Fruit fly (Drosophila melanogaster) whole organism, embryonic: ENCODE results near the gene CG32099.

Experiments
- Atf6 ChIP-seq: fragments of 200-800 bp; sonication (Bioruptor generic); IDR thresholded peaks from 2 replicates; pipeline ENCODE4 v1.3.6; 2022; ENCODE audit warnings: missing biosample characterization, missing genetic modification characterization
- Bgb ChIP-seq: fragments of 200-800 bp; sonication (Bioruptor generic); IDR thresholded peaks from 2 replicates; pipeline ENCODE4 v1.3.6; 2022; ENCODE audit warnings: missing biosample characterization, missing genetic modification characterization; ENCODE audit not compliant: partially characterized antibody
- Bteb2 ChIP-seq: fragments of 200-800 bp; sonication (Bioruptor generic); optimal IDR thresholded peaks from 2 replicates; lab custom pipeline; 2016; ENCODE audit warnings: missing biosample characterization, missing genetic modification characterization
- CG11085 ChIP-seq: fragments of 200-800 bp; sonication (Bioruptor generic); IDR thresholded peaks from 2 replicates; pipeline ENCODE4 v1.3.6; 2022; ENCODE audit warnings: missing biosample characterization, missing genetic modification characterization
- CG11398 ChIP-seq: fragments of 200-800 bp; sonication (Bioruptor generic); optimal IDR thresholded peaks from 2 replicates; lab custom pipeline; 2016; ENCODE audit warnings: missing biosample characterization, missing genetic modification characterization
- CG13123 ChIP-seq: fragments of 200-800 bp; sonication (Bioruptor generic); optimal IDR thresholded peaks from 2 replicates; lab custom pipeline; 2016; ENCODE audit warnings: missing biosample characterization, missing genetic modification characterization
- CG13775 ChIP-seq: fragments of 200-800 bp; sonication (Bioruptor generic); optimal IDR thresholded peaks from 3 replicates; lab custom pipeline; 2017; ENCODE audit warnings: missing biosample characterization, mild to moderate bottlenecking, missing genetic modification characterization
- CG14710 ChIP-seq: fragments of 200-800 bp; sonication (Bioruptor generic); optimal IDR thresholded peaks from 3 replicates; lab custom pipeline; 2019; ENCODE audit warnings: missing biosample characterization, mild to moderate bottlenecking, missing genetic modification characterization, moderate library complexity
- CG15011 ChIP-seq: fragments of 200-800 bp; sonication (Bioruptor generic); optimal IDR thresholded peaks from 3 replicates; lab custom pipeline; 2018; ENCODE audit warnings: missing biosample characterization, mild to moderate bottlenecking, missing genetic modification characterization
- CG15269 ChIP-seq: fragments of 200-800 bp; sonication (Bioruptor generic); optimal IDR thresholded peaks from 2 replicates; lab custom pipeline; 2018; ENCODE audit warnings: missing biosample characterization, mild to moderate bottlenecking, missing genetic modification characterization, moderate library complexity
- CG1529 ChIP-seq: fragments of 200-800 bp; sonication (Bioruptor generic); optimal IDR thresholded peaks from 3 replicates; lab custom pipeline; 2018; ENCODE audit warnings: missing biosample characterization, missing genetic modification characterization
- CG1603 ChIP-seq: fragments of 200-800 bp; sonication (Bioruptor generic); optimal IDR thresholded peaks from 2 replicates; lab custom pipeline; 2019; ENCODE audit warnings: missing biosample characterization, mild to moderate bottlenecking, missing genetic modification characterization, moderate library complexity
- CG18476 ChIP-seq: fragments of 200-800 bp; sonication (Bioruptor generic); optimal IDR thresholded peaks from 2 replicates; lab custom pipeline; 2016; ENCODE audit warnings: missing biosample characterization, mild to moderate bottlenecking, missing genetic modification characterization
- CG18619 ChIP-seq: fragments of 200-800 bp; sonication (Bioruptor generic); optimal IDR thresholded peaks from 3 replicates; lab custom pipeline; 2017; ENCODE audit warnings: missing biosample characterization, mild to moderate bottlenecking, missing genetic modification characterization
- CG3163 ChIP-seq: fragments of 200-800 bp; sonication (Bioruptor generic); optimal IDR thresholded peaks from 3 replicates; lab custom pipeline; 2016; ENCODE audit warnings: missing biosample characterization, missing genetic modification characterization
- CG34422 ChIP-seq: fragments of 200-800 bp; sonication (Bioruptor generic); IDR thresholded peaks from 3 replicates; pipeline ENCODE4 v1.3.6; 2022; ENCODE audit warnings: missing biosample characterization, missing genetic modification characterization
- CG3726 ChIP-seq: fragments of 200-800 bp; sonication (Bioruptor generic); IDR thresholded peaks from 3 replicates; pipeline ENCODE4, ENCODE4 v1.3.6; 2022; ENCODE audit warnings: missing biosample characterization, missing genetic modification characterization
- CG4854 ChIP-seq: fragments of 200-800 bp; sonication (Bioruptor generic); optimal IDR thresholded peaks from 2 replicates; lab custom pipeline; 2016; ENCODE audit warnings: missing biosample characterization, missing genetic modification characterization, inconsistent platforms
- CG5245 ChIP-seq: fragments of 200-800 bp; sonication (Bioruptor generic); optimal IDR thresholded peaks from 3 replicates; lab custom pipeline; 2016; ENCODE audit warnings: missing biosample characterization, missing genetic modification characterization
- CG6791 ChIP-seq: fragments of 200-800 bp; sonication (Bioruptor generic); IDR thresholded peaks from 3 replicates; pipeline ENCODE4 v1.3.6; 2022; ENCODE audit warnings: missing biosample characterization, missing genetic modification characterization; ENCODE audit not compliant: partially characterized antibody
- CG6854 ChIP-seq: fragments of 200-800 bp; sonication (Bioruptor generic); optimal IDR thresholded peaks from 3 replicates; lab custom pipeline; 2017; ENCODE audit warnings: missing biosample characterization, mild to moderate bottlenecking, missing genetic modification characterization
- Dfd ChIP-seq, 2 experiments: fragments of >200 bp; optimal IDR thresholded peaks; 2 replicates each; lab custom pipeline; 2017; ENCODE audit warnings: missing biosample characterization in 2 of 2, missing genetic modification characterization in 2 of 2
- Dp ChIP-seq: fragments of 200-800 bp; sonication (Bioruptor generic); optimal IDR thresholded peaks from 2 replicates; lab custom pipeline; 2018; ENCODE audit warnings: missing biosample characterization, mild to moderate bottlenecking, missing genetic modification characterization, moderate library complexity
- Fer3 ChIP-seq: fragments of 200-800 bp; sonication (Bioruptor generic); optimal IDR thresholded peaks from 2 replicates; lab custom pipeline; 2018; ENCODE audit warnings: missing biosample characterization, mild to moderate bottlenecking, missing genetic modification characterization, moderate library complexity
- Hey ChIP-seq: fragments of 200-800 bp; sonication (Bioruptor generic); optimal IDR thresholded peaks from 3 replicates; lab custom pipeline; 2018; ENCODE audit warnings: missing biosample characterization, mild to moderate bottlenecking, missing genetic modification characterization
- Myb ChIP-seq: fragments of 200-800 bp; sonication (Bioruptor generic); optimal IDR thresholded peaks from 2 replicates; lab custom pipeline; 2016; ENCODE audit warnings: missing biosample characterization, missing genetic modification characterization
- NFAT ChIP-seq: fragments of 200-800 bp; sonication (Bioruptor generic); IDR thresholded peaks from 2 replicates; pipeline ENCODE4 v1.3.6; 2022; ENCODE audit warnings: missing biosample characterization, missing genetic modification characterization
- NK7.1 ChIP-seq: fragments of 200-800 bp; sonication (Bioruptor generic); optimal IDR thresholded peaks from 3 replicates; lab custom pipeline; 2016; ENCODE audit warnings: missing biosample characterization, missing genetic modification characterization
- Oaz ChIP-seq: fragments of 200-800 bp; sonication (Bioruptor generic); IDR thresholded peaks from 2 replicates; pipeline ENCODE4 v1.3.6; 2022; ENCODE audit warnings: missing biosample characterization, missing genetic modification characterization
- Ravus ChIP-seq: fragments of 200-800 bp; sonication (Bioruptor generic); IDR thresholded peaks from 2 replicates; pipeline ENCODE4 v1.3.6; 2022; ENCODE audit warnings: missing biosample characterization, missing genetic modification characterization
- ac ChIP-seq: fragments of 200-800 bp; sonication (Bioruptor generic); optimal IDR thresholded peaks from 3 replicates; lab custom pipeline; 2017; ENCODE audit warnings: missing biosample characterization, mild to moderate bottlenecking, missing genetic modification characterization
- amos ChIP-seq: fragments of 200-800 bp; sonication (Bioruptor generic); IDR thresholded peaks from 2 replicates; pipeline ENCODE4 v1.3.6; 2022; ENCODE audit warnings: missing biosample characterization, missing genetic modification characterization; ENCODE audit not compliant: partially characterized antibody
- bcd ChIP-seq: fragments of 200-800 bp; sonication (Bioruptor generic); optimal IDR thresholded peaks from 2 replicates; lab custom pipeline; 2017; ENCODE audit warnings: missing biosample characterization, mild to moderate bottlenecking, missing genetic modification characterization
- crol ChIP-seq: fragments of 200-800 bp; sonication (Bioruptor generic); IDR thresholded peaks from 2 replicates; pipeline ENCODE4 v1.3.6; 2022; ENCODE audit warnings: missing biosample characterization, missing genetic modification characterization
- crp ChIP-seq, 2 experiments: fragments of 200-800 bp; sonication (Bioruptor generic); optimal IDR thresholded peaks; 2 replicates in 1 of 2; 3 replicates in 1 of 2; lab custom pipeline; 2017; ENCODE audit warnings: missing biosample characterization in 2 of 2, missing genetic modification characterization in 2 of 2, mild to moderate bottlenecking in 1 of 2, moderate library complexity in 1 of 2
- dysf ChIP-seq: fragments of 200-800 bp; sonication (Bioruptor generic); IDR thresholded peaks from 3 replicates; pipeline ENCODE4 v1.3.6; 2022; ENCODE audit warnings: missing biosample characterization, missing genetic modification characterization
- esg ChIP-seq: fragments of 200-800 bp; sonication (Bioruptor generic); conservative IDR thresholded peaks from 2 replicates; pipeline ENCODE4 v1.3.6; 2022; ENCODE audit warnings: missing biosample characterization, missing genetic modification characterization
- fd3F ChIP-seq: fragments of 200-800 bp; sonication (Bioruptor generic); optimal IDR thresholded peaks from 2 replicates; lab custom pipeline; 2018; ENCODE audit warnings: missing biosample characterization, mild to moderate bottlenecking, missing genetic modification characterization, moderate library complexity
- gcm2 ChIP-seq: fragments of 200-800 bp; sonication (Bioruptor generic); optimal IDR thresholded peaks from 2 replicates; lab custom pipeline; 2016; ENCODE audit warnings: missing biosample characterization, missing genetic modification characterization
- ind ChIP-seq: fragments of 200-800 bp; sonication (Bioruptor generic); optimal IDR thresholded peaks from 3 replicates; lab custom pipeline; 2016; ENCODE audit warnings: missing biosample characterization, missing genetic modification characterization
- insv ChIP-seq, 2 experiments: fragments of 200-800 bp; sonication (Bioruptor generic); optimal IDR thresholded peaks; 3 replicates each; lab custom pipeline; 2016 to 2018; ENCODE audit warnings: missing biosample characterization in 2 of 2, missing genetic modification characterization in 2 of 2
- jumu ChIP-seq: fragments of 200-800 bp; sonication (Bioruptor generic); optimal IDR thresholded peaks from 3 replicates; lab custom pipeline; 2016; ENCODE audit warnings: missing biosample characterization, missing genetic modification characterization
- lab ChIP-seq: fragments of 200-800 bp; sonication (Bioruptor generic); optimal IDR thresholded peaks from 3 replicates; lab custom pipeline; 2017; ENCODE audit warnings: missing biosample characterization, missing genetic modification characterization, mild to moderate bottlenecking, moderate library complexity, missing genetic modification reagents
- pb ChIP-seq: fragments of 200-800 bp; sonication (Bioruptor generic); optimal IDR thresholded peaks from 3 replicates; lab custom pipeline; 2016; ENCODE audit warnings: missing biosample characterization, missing genetic modification characterization
- pfk ChIP-seq: fragments of 200-800 bp; sonication (Bioruptor generic); optimal IDR thresholded peaks from 2 replicates; lab custom pipeline; 2018; ENCODE audit warnings: missing biosample characterization, mild to moderate bottlenecking, missing genetic modification characterization, moderate library complexity
- pzg ChIP-seq: fragments of 200-800 bp; sonication (Bioruptor generic); optimal IDR thresholded peaks from 3 replicates; lab custom pipeline; 2018; ENCODE audit warnings: missing biosample characterization, mild to moderate bottlenecking, missing genetic modification characterization, moderate library complexity
- rib ChIP-seq: fragments of 200-800 bp; sonication (Bioruptor generic); IDR thresholded peaks from 2 replicates; pipeline ENCODE4 v1.3.6; 2022; ENCODE audit warnings: missing biosample characterization, missing genetic modification characterization
- schlank ChIP-seq: fragments of 200-800 bp; sonication (Bioruptor generic); optimal IDR thresholded peaks from 2 replicates; lab custom pipeline; 2018; ENCODE audit warnings: missing biosample characterization, mild to moderate bottlenecking, missing genetic modification characterization
- unc-4 ChIP-seq: fragments of 200-800 bp; sonication (Bioruptor generic); IDR thresholded peaks from 2 replicates; pipeline ENCODE4 v1.3.6; 2022; ENCODE audit warnings: missing biosample characterization, missing genetic modification characterization; ENCODE audit not compliant: partially characterized antibody
- yki ChIP-seq: fragments of >200 bp; optimal IDR thresholded peaks from 3 replicates; lab custom pipeline; 2018
- zen2 ChIP-seq: fragments of 200-800 bp; sonication (Bioruptor generic); IDR thresholded peaks from 3 replicates; pipeline ENCODE4 v1.3.6; 2022; ENCODE audit warnings: missing biosample characterization, missing genetic modification characterization; ENCODE audit not compliant: partially characterized antibody

Gene CG32099

DNA sequence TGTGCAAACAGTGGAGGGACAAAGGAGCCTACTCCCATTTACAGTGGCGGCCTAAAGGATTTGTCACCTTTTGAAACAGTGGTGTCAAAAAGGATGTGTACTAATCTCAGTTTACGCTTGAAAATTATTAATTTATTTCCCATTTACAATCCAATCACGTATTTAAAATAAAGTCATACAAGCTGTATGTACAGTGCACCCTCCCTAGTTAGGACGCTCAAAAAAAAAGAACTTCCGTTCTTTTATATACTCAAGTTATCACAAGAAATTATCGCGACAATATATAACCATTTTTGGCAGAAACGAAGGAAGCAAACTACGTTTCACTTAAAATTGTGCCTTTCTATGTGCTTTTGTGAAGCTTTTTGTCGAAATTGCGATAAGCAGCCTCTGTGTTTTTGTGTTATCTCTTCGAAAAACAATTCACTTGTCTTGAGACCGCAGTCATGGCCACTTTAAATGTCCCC, 9.8 kb upstream of the CG32099 start (continued):
- peak; percentile 54; the same call in 2 of the 3 replicates for TF ChIP-seq CG34422
- no peak for TF ChIP-seq CG4854 (GFP tag; lab: Kevin White, UChicago)
- no peak for TF ChIP-seq Bteb2 (GFP tag; lab: Kevin White, UChicago)
- peak; percentile 1 for TF ChIP-seq CG1529 (GFP tag; lab: Kevin White, UChicago)
- TF ChIP-seq esg (GFP tag; lab: Robert Waterston, UW) = peak; percentile 27; the same call in 1 of the 2 replicates
- TF ChIP-seq CG15269 (tag; lab: Kevin White, UChicago) = peak; percentile 66
- TF ChIP-seq ind (GFP tag; lab: Kevin White, UChicago) = peak; percentile 60
- TF ChIP-seq jumu (GFP tag; lab: Kevin White, UChicago) = peak; percentile 31
- no peak for TF ChIP-seq crp (GFP tag; optimal IDR thresholded peaks at IDR 0.05; lab: Kevin White, UChicago)
- TF ChIP-seq pfk (GFP tag; lab: Kevin White, UChicago) = no peak
- peak; percentile 57 for TF ChIP-seq Myb
- TF ChIP-seq schlank (tag; lab: Kevin White, UChicago) = no peak
- no peak for TF ChIP-seq ac
- TF ChIP-seq CG11085 (GFP tag; lab: Robert Waterston, UW) = no peak
- TF ChIP-seq Ravus (GFP tag; lab: Robert Waterston, UW) = no peak
- peak; percentile 34 for TF ChIP-seq CG6854 (GFP tag; lab: Kevin White, UChicago)
- peak; percentile 21 for TF ChIP-seq gcm2 (GFP tag; lab: Kevin White, UChicago)
- no peak for TF ChIP-seq CG1603 (tag; lab: Kevin White, UChicago)
- TF ChIP-seq insv (GFP tag; optimal IDR thresholded peaks at IDR 0.05; lab: Kevin White, UChicago) = no peak
- no peak for TF ChIP-seq CG15011
- TF ChIP-seq NK7.1 (GFP tag; lab: Kevin White, UChicago) = no peak
- no peak for TF ChIP-seq Hey (tag; lab: Kevin White, UChicago)
- TF ChIP-seq unc-4 (GFP tag; lab: Robert Waterston, UW) = no peak
- TF ChIP-seq CG18476 (GFP tag; lab: Kevin White, UChicago) = no peak
- TF ChIP-seq rib = no peak
- TF ChIP-seq CG11398 (GFP tag; lab: Kevin White, UChicago) = no peak
- no peak for TF ChIP-seq CG5245 (GFP tag; lab: Kevin White, UChicago)
- no peak for TF ChIP-seq pzg
- no peak for TF ChIP-seq CG3163 (GFP tag; lab: Kevin White, UChicago)
- TF ChIP-seq zen2 (GFP tag; lab: Robert Waterston, UW) = no peak
- TF ChIP-seq Dfd (GFP tag; optimal IDR thresholded peaks at IDR 0.05; lab: Kevin White, UChicago) = no peak
- TF ChIP-seq Dp (GFP tag; lab: Kevin White, UChicago) = no peak
- no peak for TF ChIP-seq Bgb
- TF ChIP-seq CG18619 (GFP tag; lab: Kevin White, UChicago) = peak; percentile 46
- 0 out of 3 replicates have a peak, but pooled peaks have one; percentile 24 for TF ChIP-seq CG6791
- peak; percentile 50 for TF ChIP-seq Fer3 (tag; lab: Kevin White, UChicago)
- TF ChIP-seq NFAT (GFP tag; lab: Robert Waterston, UW) = no peak
- TF ChIP-seq bcd = peak; percentile 47
- TF ChIP-seq pb (GFP tag; lab: Kevin White, UChicago) = peak; percentile 15
- peak; percentile 70 for TF ChIP-seq dysf (GFP tag; lab: Robert Waterston, UW)
- no peak for TF ChIP-seq amos (GFP tag; lab: Robert Waterston, UW)
- TF ChIP-seq Oaz = no peak
- TF ChIP-seq lab (GFP tag; lab: Kevin White, UChicago) = peak; percentile 70
- TF ChIP-seq CG3726 (GFP tag; lab: Robert Waterston, UW) = no peak
- TF ChIP-seq crol (GFP tag; lab: Robert Waterston, UW) = no peak
- peak; percentile 17 for TF ChIP-seq CG14710 (tag; lab: Kevin White, UChicago)
- no peak for TF ChIP-seq CG13123 (GFP tag; lab: Kevin White, UChicago)
- no peak for TF ChIP-seq yki (lab: Kevin White, UChicago)
- TF ChIP-seq fd3F = peak; percentile 31
- peak; percentile 24; the same call in 1 of the 2 replicates for TF ChIP-seq Atf6 (GFP tag; lab: Robert Waterston, UW)
- peak; percentile 34 for TF ChIP-seq CG13775
